Worm (Caenorhabditis elegans): ENCODE results near the gene cima-1.
A peak's percentile ranks its signal among the peaks of the same experiment; 100 is the strongest.

cima-1 gene

DNA sequence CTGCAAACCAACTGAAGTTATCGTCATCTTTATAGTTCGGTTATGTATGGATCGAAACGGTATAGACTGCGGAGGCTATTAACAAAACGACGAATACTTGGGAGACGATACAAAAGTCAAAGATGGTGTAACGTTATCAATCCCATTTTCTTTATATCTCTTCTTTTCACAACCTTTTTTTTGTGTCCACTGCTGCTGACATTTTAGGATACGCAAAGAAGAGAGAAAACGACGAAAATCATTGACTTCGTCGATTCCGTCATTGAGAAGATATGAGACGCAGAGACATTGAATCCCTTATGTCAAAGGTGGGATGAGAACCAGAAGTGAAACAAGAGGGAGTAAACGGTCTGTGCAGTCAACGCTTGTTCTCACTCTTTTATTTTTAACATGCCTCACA, at the start of gene cima-1:
Gene cima-1 (plus strand): TSS at position 340 of the 400 bp plus-strand sequence.
- TF ChIP-seq madf-9 (GFP tag; conservative IDR thresholded peaks at IDR 0.05): no peak
- peak; percentile 83 for TF ChIP-seq nhr-28 (tag; optimal IDR thresholded peaks at IDR 0.05)

DNA sequence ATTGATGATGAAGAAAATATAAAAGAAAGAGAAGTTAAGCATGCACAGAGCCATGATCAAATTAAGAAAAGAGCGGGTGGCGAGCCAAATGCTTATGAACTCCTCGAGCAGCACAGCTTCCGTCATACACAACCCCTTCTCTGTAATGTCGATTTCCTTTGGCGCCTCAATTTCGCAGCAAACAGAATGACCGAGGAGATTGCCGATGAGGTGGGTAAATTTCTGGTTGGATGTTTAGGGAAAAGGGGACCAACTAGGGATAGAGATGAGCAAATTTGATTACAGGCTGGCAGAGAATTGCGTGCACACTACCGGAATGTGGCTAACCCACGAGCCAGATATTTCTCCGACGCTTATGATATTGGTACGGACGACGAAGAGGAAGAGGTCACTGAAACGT, 45.8 kb upstream of the cima-1 start:
- no peak for TF ChIP-seq ama-1 (optimal IDR thresholded peaks at IDR 0.05)
- peak in 1 of 2 experiments; percentile 89 for TF ChIP-seq unc-62 (GFP tag; optimal IDR thresholded peaks at IDR 0.05 in 1 of 2)
- TF ChIP-seq unc-62 (tag; optimal IDR thresholded peaks at IDR 0.05): no peak

DNA sequence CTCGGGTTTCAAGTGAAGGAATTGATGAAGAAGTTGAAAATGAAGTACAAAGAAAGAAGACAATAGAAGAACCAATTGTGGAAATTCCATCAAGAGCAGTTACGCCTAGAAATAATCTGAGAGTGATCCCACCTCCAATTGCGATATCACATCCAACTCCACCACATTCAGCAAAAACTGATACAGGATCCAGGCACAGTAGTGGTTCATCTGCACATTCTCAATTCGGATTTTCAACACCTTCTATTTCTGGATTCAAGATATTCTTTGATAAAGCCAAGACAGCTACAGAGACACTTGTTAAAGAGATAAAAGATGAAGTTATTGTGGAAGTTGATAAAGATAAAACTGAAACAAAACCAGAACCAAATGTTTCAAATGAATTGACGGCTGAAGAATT, 43.1 kb upstream of the cima-1 start:
- TF ChIP-seq daf-19 (GFP tag; conservative IDR thresholded peaks at IDR 0.05) (no peak), unc-62 (GFP tag; optimal IDR thresholded peaks at IDR 0.05 in 1 of 2) (peak in 1 of 2 experiments; percentile 90), unc-62 (tag; optimal IDR thresholded peaks at IDR 0.05) (no peak), dpl-1 (GFP tag; optimal IDR thresholded peaks at IDR 0.05) (no peak)

DNA sequence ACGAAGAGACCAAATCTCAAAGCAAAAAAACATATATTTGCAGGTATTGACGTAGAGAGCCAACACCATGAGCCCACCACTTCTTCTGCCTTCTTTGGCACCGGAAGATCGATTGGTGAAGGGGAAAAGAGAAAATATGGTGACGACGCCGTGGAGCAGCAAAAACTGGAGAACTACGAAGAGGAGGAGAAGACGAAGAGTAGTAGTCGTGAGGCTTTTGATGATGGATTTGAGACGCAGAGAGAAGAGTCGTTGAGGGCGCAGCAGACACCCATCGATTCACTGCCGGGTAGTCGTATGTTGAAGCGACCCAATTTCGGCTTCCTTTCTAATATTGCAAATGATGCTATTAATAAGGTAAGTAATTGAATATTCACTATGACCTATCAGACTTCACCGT, 39.9 kb upstream of the cima-1 start:
- TF ChIP-seq dmd-9 (GFP tag; IDR thresholded peaks at IDR 0.05) (no peak), unc-62 (GFP tag; optimal IDR thresholded peaks at IDR 0.05 in 1 of 2) (peak in 1 of 2 experiments; percentile 75), unc-62 (tag; optimal IDR thresholded peaks at IDR 0.05) (no peak), hmg-1.1 (GFP tag; IDR thresholded peaks at IDR 0.05) (peak; percentile 40; the same call in 1 of the 2 replicates)

DNA sequence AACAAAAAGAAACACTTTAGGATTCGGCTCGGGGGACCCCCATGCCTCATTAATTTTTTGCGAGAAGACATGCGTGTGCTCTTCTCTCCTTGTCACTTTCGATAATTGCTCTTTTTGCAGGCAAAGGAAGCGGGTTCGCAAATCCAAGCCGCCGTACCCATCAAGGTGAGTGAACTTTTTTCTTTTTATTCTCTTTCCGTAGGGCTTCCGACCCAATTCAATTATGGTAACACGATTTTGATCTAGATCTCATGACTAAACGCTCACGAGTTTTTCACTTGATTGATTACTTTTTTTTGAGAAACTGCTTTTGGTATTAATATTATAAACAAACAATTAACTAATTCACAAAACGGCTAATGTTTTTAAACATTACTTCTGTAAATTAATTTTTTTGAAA, 38.7 kb upstream of the cima-1 start:
- TF ChIP-seq D1046.2 (GFP tag; IDR thresholded peaks at IDR 0.05): no peak
- TF ChIP-seq ces-1 (GFP tag; optimal IDR thresholded peaks at IDR 0.05): peak; percentile 48
- TF ChIP-seq fos-1 (tag; optimal IDR thresholded peaks at IDR 0.05): no peak
- TF ChIP-seq vab-7 (GFP tag; IDR thresholded peaks at IDR 0.05): no peak
- TF ChIP-seq nhr-48 (tag; optimal IDR thresholded peaks at IDR 0.05): no peak
- TF ChIP-seq sdz-12 (GFP tag; optimal IDR thresholded peaks at IDR 0.05): no peak
- TF ChIP-seq hif-1 (tag; optimal IDR thresholded peaks at IDR 0.05): no peak
- peak; percentile 15 for TF ChIP-seq hlh-30 (tag; optimal IDR thresholded peaks at IDR 0.05; ENCODE audit: insufficient read depth)
- TF ChIP-seq madf-5 (GFP tag; IDR thresholded peaks at IDR 0.05): no peak
- TF ChIP-seq lin-15B (tag; optimal IDR thresholded peaks at IDR 0.05): no peak
- no peak for TF ChIP-seq nhr-42 (GFP tag; IDR thresholded peaks at IDR 0.05)
- no peak for TF ChIP-seq daf-8 (GFP tag; IDR thresholded peaks at IDR 0.05)
- TF ChIP-seq fkh-10 (GFP tag; optimal IDR thresholded peaks at IDR 0.05): peak; percentile 27
- no peak for TF ChIP-seq daf-16 (GFP tag; optimal IDR thresholded peaks at IDR 0.05)
- TF ChIP-seq daf-16 (tag; optimal IDR thresholded peaks at IDR 0.05): no peak
- no peak for TF ChIP-seq nhr-10 (tag; optimal IDR thresholded peaks at IDR 0.05)

DNA sequence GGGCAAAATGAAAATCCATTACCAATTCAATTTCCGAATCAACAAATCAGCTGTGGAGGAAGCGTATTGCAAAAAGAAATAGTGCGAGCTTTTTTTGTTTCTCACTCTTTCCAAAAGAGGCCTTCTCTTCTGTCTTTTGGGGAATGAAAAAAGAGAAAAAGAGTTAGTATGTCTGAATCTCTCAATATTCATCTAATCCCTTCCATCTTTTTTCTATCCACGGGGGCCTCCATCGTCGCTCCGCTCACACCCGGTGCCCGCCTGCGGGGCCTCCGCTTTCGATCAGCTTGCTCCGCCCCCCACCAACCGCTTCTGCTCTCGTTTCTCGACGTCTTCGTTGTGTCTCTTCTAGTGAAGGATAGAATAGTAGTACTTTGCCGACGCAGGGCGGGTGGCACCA, 32.0 kb upstream of the cima-1 start:
- no peak for TF ChIP-seq zip-11 (GFP tag; IDR thresholded peaks at IDR 0.05)
- TF ChIP-seq daf-16 (GFP tag; optimal IDR thresholded peaks at IDR 0.05): no peak
- TF ChIP-seq daf-16 (tag; optimal IDR thresholded peaks at IDR 0.05): no peak
- TF ChIP-seq fkh-10 (GFP tag; optimal IDR thresholded peaks at IDR 0.05): peak; percentile 25
- peak; percentile 67; the same call in 1 of the 2 replicates for TF ChIP-seq egl-43 (GFP tag; IDR thresholded peaks at IDR 0.05)
- no peak for TF ChIP-seq snpc-4 (tag; optimal IDR thresholded peaks at IDR 0.05)
- no peak for TF ChIP-seq pha-4 (GFP tag; IDR thresholded peaks at IDR 0.05)
- no peak for TF ChIP-seq pha-4 (tag; optimal IDR thresholded peaks at IDR 0.05)
- peak; percentile 36 for TF ChIP-seq rbr-2 (tag; optimal IDR thresholded peaks at IDR 0.05)
- peak; percentile 3 for TF ChIP-seq mep-1 (tag; optimal IDR thresholded peaks at IDR 0.05)
- 0 out of 2 replicates have a peak, but pooled peaks have one; percentile 36 for TF ChIP-seq dmd-8 (GFP tag; IDR thresholded peaks at IDR 0.05)
- peak; percentile 69 for TF ChIP-seq hmg-1.1 (GFP tag; IDR thresholded peaks at IDR 0.05)
- TF ChIP-seq ctbp-1 (GFP tag; IDR thresholded peaks at IDR 0.05): peak; percentile 47; the same call in 1 of the 2 replicates
- TF ChIP-seq hlh-30 (tag; optimal IDR thresholded peaks at IDR 0.05; ENCODE audit: insufficient read depth): no peak
- no peak for TF ChIP-seq ZK337.2 (GFP tag; IDR thresholded peaks at IDR 0.05)
- peak; percentile 4 for TF ChIP-seq hlh-11 (tag; optimal IDR thresholded peaks at IDR 0.05)
- no peak for TF ChIP-seq ama-1 (optimal IDR thresholded peaks at IDR 0.05)
- no peak for TF ChIP-seq ztf-11 (tag; optimal IDR thresholded peaks at IDR 0.05)
- no peak for TF ChIP-seq Y75B8A.6 (GFP tag; IDR thresholded peaks at IDR 0.05)
- peak; percentile 93 for TF ChIP-seq set-16 (GFP tag; IDR thresholded peaks at IDR 0.05)
- peak in 1 of 2 experiments; percentile 23 for TF ChIP-seq lsy-2 (tag; optimal IDR thresholded peaks at IDR 0.05)
- no peak for TF ChIP-seq F10B5.3 (tag; optimal IDR thresholded peaks at IDR 0.05)
- no peak for TF ChIP-seq unc-39 (tag; optimal IDR thresholded peaks at IDR 0.05)
- TF ChIP-seq nhr-41 (GFP tag; IDR thresholded peaks at IDR 0.05): no peak

All from whole organism, L4 larva.